Fruit fly (Drosophila melanogaster): Measurements from ENCODE around the gene Marf.

Gene Marf

DNA sequence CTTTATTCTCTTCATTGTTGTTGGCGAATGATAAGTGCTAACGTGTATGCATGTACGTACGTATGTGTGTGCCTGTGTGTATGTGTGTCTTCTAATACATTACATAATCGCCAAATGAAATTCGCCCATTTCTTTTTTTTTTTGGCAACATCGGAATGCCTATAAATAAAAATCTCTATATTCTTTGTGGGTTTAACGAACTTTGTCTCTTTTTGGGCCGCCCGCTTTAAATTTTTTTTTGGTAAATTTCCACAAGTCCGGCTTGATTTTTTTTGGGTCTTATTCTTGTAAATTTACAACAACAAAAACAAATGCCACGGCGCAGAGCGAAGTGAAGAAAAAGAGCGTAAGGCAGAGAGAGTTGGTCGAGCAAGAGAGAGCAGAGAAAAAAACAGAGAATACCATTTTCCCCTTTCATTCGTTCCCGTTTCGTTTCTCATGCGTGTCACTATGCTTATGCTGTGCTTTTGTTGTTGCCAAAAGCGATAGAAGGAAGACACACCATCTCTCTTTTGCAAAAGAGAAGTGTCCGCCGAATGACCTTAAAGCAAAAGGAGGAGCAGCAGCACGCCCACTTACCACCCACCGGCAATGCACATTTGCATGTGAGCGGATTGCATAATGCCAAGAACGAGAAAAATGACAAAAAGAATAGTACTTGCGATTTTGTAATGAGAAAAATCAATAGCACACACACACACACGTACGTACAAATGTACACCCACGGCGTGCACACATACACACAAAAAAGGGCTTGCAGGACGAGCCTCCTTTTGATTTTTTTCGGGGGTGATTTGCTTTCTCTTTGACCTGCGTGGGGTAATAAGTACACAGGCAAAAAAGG is 12.8 kb upstream of the Marf start (continued):
- no peak for TF ChIP-seq Tbp (GFP tag; optimal IDR thresholded peaks at IDR 0.05)
- peak; percentile 47 for TF ChIP-seq sens (GFP tag)
- TF ChIP-seq pum (GFP tag; optimal IDR thresholded peaks at IDR 0.05): no peak
- TF ChIP-seq disco-r (GFP tag; optimal IDR thresholded peaks at IDR 0.05): no peak
- no peak for TF ChIP-seq CoRest (tag; optimal IDR thresholded peaks at IDR 0.05)
- peak; percentile 87; the same call in 1 of the 2 replicates for TF ChIP-seq onecut (GFP tag; IDR thresholded peaks at IDR 0.05)
- no peak for TF ChIP-seq Antp (GFP tag; optimal IDR thresholded peaks at IDR 0.05)
- TF ChIP-seq cg (GFP tag; optimal IDR thresholded peaks at IDR 0.05): peak; percentile 54
- TF ChIP-seq CG8290 (GFP tag; optimal IDR thresholded peaks at IDR 0.05): no peak
- TF ChIP-seq CG8290 (tag; optimal IDR thresholded peaks at IDR 0.05): peak in 1 of 2 experiments; percentile 42
- no peak for TF ChIP-seq tx (GFP tag; optimal IDR thresholded peaks at IDR 0.05)
- TF ChIP-seq Sry-δ (GFP tag; optimal IDR thresholded peaks at IDR 0.05): no peak
- TF ChIP-seq CG4328 (GFP tag; optimal IDR thresholded peaks at IDR 0.05): no peak
- no peak for TF ChIP-seq eyg (GFP tag; optimal IDR thresholded peaks at IDR 0.05)
- TF ChIP-seq Scr (GFP tag; IDR thresholded peaks at IDR 0.05; ENCODE audit: partially characterized antibody): no peak
- no peak for TF ChIP-seq jing (GFP tag; optimal IDR thresholded peaks at IDR 0.05)
- TF ChIP-seq croc (GFP tag; conservative IDR thresholded peaks at IDR 0.05): no peak
- no peak for TF ChIP-seq Bteb2 (GFP tag; optimal IDR thresholded peaks at IDR 0.05)
- TF ChIP-seq luna (GFP tag; optimal IDR thresholded peaks at IDR 0.05): no peak
- no peak for TF ChIP-seq CG15073 (GFP tag; optimal IDR thresholded peaks at IDR 0.05)
- no peak for TF ChIP-seq CG2120 (GFP tag; optimal IDR thresholded peaks at IDR 0.05)
- TF ChIP-seq Dek (tag; optimal IDR thresholded peaks at IDR 0.05): no peak
- no peak for TF ChIP-seq Dip2 (GFP tag; IDR thresholded peaks at IDR 0.05)
- TF ChIP-seq CG3407 (GFP tag; optimal IDR thresholded peaks at IDR 0.05): no peak
- no peak for TF ChIP-seq Doc2 (GFP tag; IDR thresholded peaks at IDR 0.05)
- TF ChIP-seq CG2202 (tag; optimal IDR thresholded peaks at IDR 0.05): no peak
- no peak for TF ChIP-seq CG4820 (GFP tag; optimal IDR thresholded peaks at IDR 0.05)
- TF ChIP-seq CG16779 (GFP tag; IDR thresholded peaks at IDR 0.05): no peak
- no peak for TF ChIP-seq Blimp-1 (GFP tag; optimal IDR thresholded peaks at IDR 0.05)
- TF ChIP-seq Fer3 (tag; optimal IDR thresholded peaks at IDR 0.05): no peak
- TF ChIP-seq YL-1 (GFP tag; optimal IDR thresholded peaks at IDR 0.05): no peak
- TF ChIP-seq CG32772 (GFP tag; IDR thresholded peaks at IDR 0.05): no peak
- TF ChIP-seq CG9727 (GFP tag; optimal IDR thresholded peaks at IDR 0.05): no peak
- TF ChIP-seq Gug (GFP tag; IDR thresholded peaks at IDR 0.05): no peak
- no peak for TF ChIP-seq CG2889 (GFP tag; IDR thresholded peaks at IDR 0.05)
- peak; percentile 17 for TF ChIP-seq lbe (GFP tag; optimal IDR thresholded peaks at IDR 0.05)
- peak; percentile 76 for TF ChIP-seq sqz (GFP tag; optimal IDR thresholded peaks at IDR 0.05)
- no peak for TF ChIP-seq CG15011 (GFP tag; optimal IDR thresholded peaks at IDR 0.05)
- no peak for TF ChIP-seq ewg (GFP tag; optimal IDR thresholded peaks at IDR 0.05)
- no peak for TF ChIP-seq HHEX (GFP tag; optimal IDR thresholded peaks at IDR 0.05)
- no peak for TF ChIP-seq Ssrp (tag; optimal IDR thresholded peaks at IDR 0.05)
- no peak for TF ChIP-seq mld (GFP tag; IDR thresholded peaks at IDR 0.05; ENCODE audit: partially characterized antibody)
- no peak for TF ChIP-seq CG18599 (GFP tag; optimal IDR thresholded peaks at IDR 0.05)
- TF ChIP-seq shn (GFP tag; optimal IDR thresholded peaks at IDR 0.05): no peak
- TF ChIP-seq sd (tag; optimal IDR thresholded peaks at IDR 0.05): no peak
- no peak for TF ChIP-seq az2 (GFP tag; optimal IDR thresholded peaks at IDR 0.05)
- TF ChIP-seq NK7.1 (GFP tag; optimal IDR thresholded peaks at IDR 0.05): no peak
- TF ChIP-seq Pdp1 (GFP tag; optimal IDR thresholded peaks at IDR 0.05): peak in 1 of 2 experiments; percentile 93
- TF ChIP-seq CG2129 (GFP tag; IDR thresholded peaks at IDR 0.05; ENCODE audit: partially characterized antibody): no peak
- no peak for TF ChIP-seq CG32532 (GFP tag; IDR thresholded peaks at IDR 0.05)

Data from whole organism, embryonic.